Worm (Caenorhabditis elegans): ENCODE results near the gene ZC443.7.

DNA sequence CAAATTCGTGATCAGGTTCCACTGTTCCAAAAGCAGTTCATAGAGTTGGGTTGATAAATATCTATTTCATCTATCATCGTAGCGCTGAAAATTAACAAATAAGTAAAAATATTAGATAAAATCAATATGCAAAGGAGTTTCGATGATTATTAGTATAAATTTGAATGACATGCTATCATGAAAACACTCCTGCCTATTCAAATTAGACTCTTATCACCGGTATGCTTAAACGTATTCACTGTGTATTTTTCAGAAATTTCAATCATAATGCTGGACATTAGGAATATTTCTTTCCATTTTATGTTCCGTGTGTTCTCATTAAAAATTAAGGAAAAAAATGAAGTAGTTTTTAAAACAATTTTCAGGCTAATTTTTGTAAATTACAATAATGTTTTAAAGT lies 39.0 kb downstream of the ZC443.7 start, which contains the start of gene C44H9.6:
- TF ChIP-seq ceh-82 (tag; optimal IDR thresholded peaks at IDR 0.05), result no peak
- no peak for TF ChIP-seq ama-1 (optimal IDR thresholded peaks at IDR 0.05)
- TF ChIP-seq skn-1 (tag; optimal IDR thresholded peaks at IDR 0.05), result no peak
- no peak for TF ChIP-seq nhr-11 (tag; optimal IDR thresholded peaks at IDR 0.05)
- no peak for TF ChIP-seq aly-2 (tag; optimal IDR thresholded peaks at IDR 0.05)
- no peak for TF ChIP-seq zag-1 (tag; optimal IDR thresholded peaks at IDR 0.05)
- no peak for TF ChIP-seq lin-15B (tag; optimal IDR thresholded peaks at IDR 0.05)
- TF ChIP-seq nhr-76 (tag; optimal IDR thresholded peaks at IDR 0.05), result no peak
- no peak for TF ChIP-seq elt-3 (tag; optimal IDR thresholded peaks at IDR 0.05)
- TF ChIP-seq snpc-4 (tag; optimal IDR thresholded peaks at IDR 0.05), result no peak
- no peak for TF ChIP-seq nhr-77 (tag; optimal IDR thresholded peaks at IDR 0.05)
- TF ChIP-seq unc-62 (GFP tag; optimal IDR thresholded peaks at IDR 0.05), result no peak
